Fruit fly (Drosophila melanogaster) whole organism, embryonic: ENCODE results near the gene Trf5.
A peak's percentile ranks its signal among the peaks of the same experiment; 100 is the strongest.

Experiments used
- CG1024 ChIP-seq: fragments of 200-800 bp; sonication (Bioruptor generic); IDR thresholded peaks from 2 replicates; pipeline ENCODE4 v1.3.6; 2022; ENCODE audit warnings: missing biosample characterization, missing genetic modification characterization
- CG10543 ChIP-seq: fragments of 200-800 bp; sonication (Bioruptor generic); optimal IDR thresholded peaks from 3 replicates; lab custom pipeline; 2017; ENCODE audit warnings: missing biosample characterization, mild to moderate bottlenecking, missing genetic modification characterization, moderate library complexity
- CG10959 ChIP-seq: fragments of 200-800 bp; sonication (Bioruptor generic); IDR thresholded peaks from 2 replicates; pipeline ENCODE4 v1.3.6; 2022; ENCODE audit warnings: missing biosample characterization, missing genetic modification characterization
- CG11456 ChIP-seq: fragments of 200-800 bp; sonication (Bioruptor generic); IDR thresholded peaks from 3 replicates; pipeline ENCODE4 v1.3.6; 2022; ENCODE audit warnings: missing biosample characterization, missing genetic modification characterization
- CG11560 ChIP-seq: fragments of 200-800 bp; sonication (Bioruptor generic); IDR thresholded peaks from 3 replicates; pipeline ENCODE4 v1.3.6; 2022; ENCODE audit warnings: missing biosample characterization, missing genetic modification characterization
- CG11695 ChIP-seq: fragments of 200-800 bp; sonication (Bioruptor generic); IDR thresholded peaks from 3 replicates; pipeline ENCODE4 v1.3.6; 2022; ENCODE audit warnings: missing biosample characterization, missing genetic modification characterization
- CG13123 ChIP-seq: fragments of 200-800 bp; sonication (Bioruptor generic); optimal IDR thresholded peaks from 2 replicates; lab custom pipeline; 2016; ENCODE audit warnings: missing biosample characterization, missing genetic modification characterization
- CG1529 ChIP-seq: fragments of 200-800 bp; sonication (Bioruptor generic); optimal IDR thresholded peaks from 3 replicates; lab custom pipeline; 2018; ENCODE audit warnings: missing biosample characterization, missing genetic modification characterization
- CG15601 ChIP-seq: fragments of 200-800 bp; sonication (Bioruptor generic); optimal IDR thresholded peaks from 3 replicates; lab custom pipeline; 2019; ENCODE audit warnings: missing biosample characterization, mild to moderate bottlenecking, missing genetic modification characterization, moderate library complexity
- CG17359 ChIP-seq: fragments of 200-800 bp; sonication (Bioruptor generic); optimal IDR thresholded peaks from 3 replicates; lab custom pipeline; 2018; ENCODE audit warnings: missing biosample characterization, mild to moderate bottlenecking, missing genetic modification characterization, moderate library complexity
- CG17385 ChIP-seq: fragments of 200-800 bp; sonication (Bioruptor generic); optimal IDR thresholded peaks from 3 replicates; lab custom pipeline; 2018; ENCODE audit warnings: missing biosample characterization, mild to moderate bottlenecking, missing genetic modification characterization
- CG17829 ChIP-seq: fragments of 200-800 bp; optimal IDR thresholded peaks from 2 replicates; lab custom pipeline; 2019; ENCODE audit warnings: missing biosample characterization, mild to moderate bottlenecking, missing genetic modification characterization, moderate library complexity
- CG18476 ChIP-seq: fragments of 200-800 bp; sonication (Bioruptor generic); optimal IDR thresholded peaks from 2 replicates; lab custom pipeline; 2016; ENCODE audit warnings: missing biosample characterization, mild to moderate bottlenecking, missing genetic modification characterization
- CG2116 ChIP-seq: fragments of 200-800 bp; sonication (Bioruptor generic); optimal IDR thresholded peaks from 3 replicates; lab custom pipeline; 2018; ENCODE audit warnings: missing biosample characterization, mild to moderate bottlenecking, missing genetic modification characterization
- CG31388 ChIP-seq: fragments of 200-800 bp; sonication (Bioruptor generic); optimal IDR thresholded peaks from 2 replicates; lab custom pipeline; 2016; ENCODE audit warnings: missing biosample characterization, missing genetic modification characterization
- CG32772 ChIP-seq: fragments of 200-800 bp; sonication (Bioruptor generic); IDR thresholded peaks from 2 replicates; pipeline ENCODE4 v1.3.6; 2022; ENCODE audit warnings: missing biosample characterization, missing genetic modification characterization
- CG4854 ChIP-seq: fragments of 200-800 bp; sonication (Bioruptor generic); optimal IDR thresholded peaks from 2 replicates; lab custom pipeline; 2016; ENCODE audit warnings: missing biosample characterization, missing genetic modification characterization, inconsistent platforms
- CG5180 ChIP-seq: fragments of 200-800 bp; sonication (Bioruptor generic); optimal IDR thresholded peaks from 3 replicates; lab custom pipeline; 2017; ENCODE audit warnings: missing biosample characterization, missing genetic modification characterization, mild to moderate bottlenecking, moderate library complexity, missing genetic modification reagents
- CG5245 ChIP-seq: fragments of 200-800 bp; sonication (Bioruptor generic); optimal IDR thresholded peaks from 3 replicates; lab custom pipeline; 2016; ENCODE audit warnings: missing biosample characterization, missing genetic modification characterization
- CG6254 ChIP-seq: fragments of 200-800 bp; sonication (Bioruptor generic); optimal IDR thresholded peaks from 3 replicates; lab custom pipeline; 2017; ENCODE audit warnings: mild to moderate bottlenecking, missing biosample characterization, missing genetic modification reagents, missing genetic modification characterization
- CG6765 ChIP-seq: fragments of 200-800 bp; sonication (Bioruptor generic); optimal IDR thresholded peaks from 3 replicates; lab custom pipeline; 2017; ENCODE audit warnings: missing biosample characterization, mild to moderate bottlenecking, missing genetic modification characterization
- CG7963 ChIP-seq: fragments of 200-800 bp; sonication (Bioruptor generic); IDR thresholded peaks from 3 replicates; pipeline ENCODE4 v1.3.6; 2022; ENCODE audit warnings: missing biosample characterization, missing genetic modification characterization; ENCODE audit not compliant: partially characterized antibody
- CG8290 ChIP-seq, 3 experiments: fragments of 200-800 bp; sonication (Bioruptor generic); optimal IDR thresholded peaks; 2 replicates each; lab custom pipeline; 2016 to 2019; ENCODE audit warnings: missing biosample characterization in 3 of 3, missing genetic modification characterization in 3 of 3, mild to moderate bottlenecking in 2 of 3, moderate library complexity in 1 of 3
- CrebB ChIP-seq: fragments of 200-800 bp; sonication (Bioruptor generic); optimal IDR thresholded peaks from 3 replicates; lab custom pipeline; 2018; ENCODE audit warnings: missing biosample characterization, mild to moderate bottlenecking, missing genetic modification characterization
- HLH3B ChIP-seq: fragments of 200-800 bp; sonication (Bioruptor generic); IDR thresholded peaks from 2 replicates; pipeline ENCODE4 v1.3.6; 2022; ENCODE audit warnings: missing biosample characterization, missing genetic modification characterization
- Hr78 ChIP-seq, 2 experiments: fragments of 200-800 bp in 1 of 2; fragments of >200 bp in 1 of 2; sonication (Bioruptor generic) in 1 of 2; optimal IDR thresholded peaks; 2 replicates each; lab custom pipeline; 2017 to 2019; ENCODE audit warnings: missing biosample characterization in 2 of 2, missing genetic modification characterization in 2 of 2, mild to moderate bottlenecking in 1 of 2, moderate library complexity in 1 of 2
- Lhr ChIP-seq: fragments of 200-800 bp; sonication (Bioruptor generic); optimal IDR thresholded peaks from 3 replicates; lab custom pipeline; 2017; ENCODE audit warnings: mild to moderate bottlenecking, missing biosample characterization, missing genetic modification reagents, missing genetic modification characterization
- Oli ChIP-seq: fragments of 200-800 bp; sonication (Bioruptor generic); optimal IDR thresholded peaks from 2 replicates; lab custom pipeline; 2018; ENCODE audit warnings: missing biosample characterization, mild to moderate bottlenecking, missing genetic modification characterization, moderate library complexity
- Rfx ChIP-seq: fragments of 200-800 bp; sonication (Bioruptor generic); IDR thresholded peaks from 2 replicates; pipeline ENCODE4 v1.3.6; 2022; ENCODE audit warnings: missing biosample characterization, missing genetic modification characterization
- Sry-β ChIP-seq: fragments of 200-800 bp; sonication (Bioruptor generic); optimal IDR thresholded peaks from 2 replicates; lab custom pipeline; 2018; ENCODE audit warnings: missing biosample characterization, mild to moderate bottlenecking, missing genetic modification characterization, moderate library complexity
- Stat92E ChIP-seq, 3 experiments: fragments of >200 bp in 2 of 3; fragments of 200-800 bp in 1 of 3; sonication (Bioruptor generic) in 1 of 3; optimal IDR thresholded peaks; 2 replicates each; lab custom pipeline; 2017 to 2019; ENCODE audit warnings: missing biosample characterization in 3 of 3, missing genetic modification characterization in 3 of 3, mild to moderate bottlenecking in 1 of 3, moderate library complexity in 1 of 3
- Trl ChIP-seq, 3 experiments: fragments of >200 bp in 2 of 3; fragments of 200-800 bp in 1 of 3; sonication (Bioruptor generic) in 1 of 3; optimal IDR thresholded peaks; 2 replicates in 1 of 3; 3 replicates in 2 of 3; lab custom pipeline; 2016 to 2017; ENCODE audit warnings: missing biosample characterization in 1 of 3, missing genetic modification characterization in 1 of 3
- az2 ChIP-seq: fragments of 200-800 bp; sonication (Bioruptor generic); optimal IDR thresholded peaks from 3 replicates; lab custom pipeline; 2016; ENCODE audit warnings: missing biosample characterization, missing genetic modification characterization
- gfzf ChIP-seq: fragments of 200-800 bp; sonication (Bioruptor generic); optimal IDR thresholded peaks from 2 replicates; lab custom pipeline; 2016; ENCODE audit warnings: missing biosample characterization, mild to moderate bottlenecking, missing genetic modification characterization, moderate library complexity
- grn ChIP-seq: fragments of 200-800 bp; sonication (Bioruptor generic); optimal IDR thresholded peaks from 3 replicates; lab custom pipeline; 2017; ENCODE audit warnings: missing biosample characterization, missing genetic modification characterization
- gt ChIP-seq: fragments of 200-800 bp; sonication (Bioruptor generic); IDR thresholded peaks from 2 replicates; pipeline ENCODE4 v1.3.6; 2022; ENCODE audit warnings: missing biosample characterization, missing genetic modification characterization
- hbn ChIP-seq: fragments of 200-800 bp; sonication (Bioruptor generic); IDR thresholded peaks from 2 replicates; pipeline ENCODE4 v1.3.6; 2022; ENCODE audit warnings: missing biosample characterization, missing genetic modification characterization; ENCODE audit not compliant: partially characterized antibody
- maf-S ChIP-seq: fragments of 200-800 bp; sonication (Bioruptor generic); optimal IDR thresholded peaks from 2 replicates; lab custom pipeline; 2016; ENCODE audit warnings: missing biosample characterization, missing genetic modification characterization
- oc ChIP-seq: fragments of 200-800 bp; sonication (Bioruptor generic); optimal IDR thresholded peaks from 2 replicates; lab custom pipeline; 2018; ENCODE audit warnings: missing biosample characterization, mild to moderate bottlenecking, missing genetic modification characterization, moderate library complexity
- otp ChIP-seq: fragments of 200-800 bp; sonication (Bioruptor generic); IDR thresholded peaks from 3 replicates; pipeline ENCODE4, ENCODE4 v1.3.6; 2022; ENCODE audit warnings: missing biosample characterization, missing genetic modification characterization
- pb ChIP-seq: fragments of 200-800 bp; sonication (Bioruptor generic); optimal IDR thresholded peaks from 3 replicates; lab custom pipeline; 2016; ENCODE audit warnings: missing biosample characterization, missing genetic modification characterization
- ro ChIP-seq: fragments of 200-800 bp; sonication (Bioruptor generic); IDR thresholded peaks from 2 replicates; pipeline ENCODE4 v1.3.6; 2022; ENCODE audit warnings: missing biosample characterization, missing genetic modification characterization
- row ChIP-seq: fragments of 200-800 bp; sonication (Bioruptor generic); IDR thresholded peaks from 3 replicates; pipeline ENCODE4 v1.3.6; 2022; ENCODE audit warnings: missing biosample characterization, missing genetic modification characterization
- sens ChIP-seq: fragments of 200-800 bp; sonication (Bioruptor generic); peaks from one replicate; lab custom pipeline; 2016; ENCODE audit warnings: missing biosample characterization, missing genetic modification characterization
- sima ChIP-seq: fragments of 200-800 bp; sonication (Bioruptor generic); optimal IDR thresholded peaks from 2 replicates; lab custom pipeline; 2016; ENCODE audit warnings: missing biosample characterization, missing genetic modification characterization
- wor ChIP-seq: fragments of 200-800 bp; sonication (Bioruptor generic); IDR thresholded peaks from 2 replicates; pipeline ENCODE4 v1.3.6; 2022; ENCODE audit warnings: missing biosample characterization, missing genetic modification characterization
- zen2 ChIP-seq: fragments of 200-800 bp; sonication (Bioruptor generic); IDR thresholded peaks from 3 replicates; pipeline ENCODE4 v1.3.6; 2022; ENCODE audit warnings: missing biosample characterization, missing genetic modification characterization; ENCODE audit not compliant: partially characterized antibody
- zfh2 ChIP-seq: fragments of 200-800 bp; sonication (Bioruptor generic); optimal IDR thresholded peaks from 2 replicates; lab custom pipeline; 2016; ENCODE audit warnings: missing biosample characterization, missing genetic modification characterization

Gene Trf5

DNA sequence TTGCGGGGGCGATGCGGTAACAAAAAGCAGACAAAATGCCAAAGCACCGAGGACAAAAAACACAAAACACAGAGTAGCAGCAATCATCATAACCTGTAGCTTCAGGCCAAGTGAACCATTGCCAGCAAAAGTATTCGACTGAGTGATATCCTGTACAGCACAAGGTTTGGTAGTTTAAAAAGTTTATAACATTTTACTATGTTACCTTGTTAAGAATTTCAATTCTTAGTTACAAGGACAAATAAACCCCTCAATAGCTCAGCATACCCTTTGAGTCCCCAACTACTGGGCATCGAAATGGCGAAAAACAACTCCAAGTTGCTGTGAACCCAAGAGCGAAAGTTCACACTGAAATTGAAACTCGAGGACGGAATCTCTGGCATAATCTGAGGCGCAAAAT, 26.9 kb upstream of the Trf5 start (continued):
- no peak for TF ChIP-seq maf-S
- TF ChIP-seq CG1024 (GFP tag; lab: Robert Waterston, UW), result no peak
- no peak for TF ChIP-seq CG5180 (GFP tag; lab: Kevin White, UChicago)
- no peak for TF ChIP-seq CG13123
- TF ChIP-seq CG17385, result no peak
- no peak for TF ChIP-seq Trl (optimal IDR thresholded peaks at IDR 0.05; lab: Kevin White, UChicago)
- no peak for TF ChIP-seq Trl (GFP tag; optimal IDR thresholded peaks at IDR 0.05; lab: Kevin White, UChicago)
- no peak for TF ChIP-seq CG8290 (GFP tag; optimal IDR thresholded peaks at IDR 0.05; lab: Kevin White, UChicago)
- TF ChIP-seq CG8290 (tag; optimal IDR thresholded peaks at IDR 0.05; lab: Kevin White, UChicago), result peak in 1 of 2 experiments; percentile 63
- 0 out of 3 replicates have a peak, but pooled peaks have one; percentile 8 for TF ChIP-seq CG11695 (GFP tag; lab: Robert Waterston, UW)
- 0 out of 3 replicates have a peak, but pooled peaks have one; percentile 28 for TF ChIP-seq CG11560 (tag; lab: Robert Waterston, UW)
- no peak for TF ChIP-seq Hr78 (GFP tag; optimal IDR thresholded peaks at IDR 0.05; lab: Kevin White, UChicago)
- TF ChIP-seq CG17829, result no peak
- no peak for TF ChIP-seq gt (GFP tag; lab: Robert Waterston, UW)
- TF ChIP-seq hbn (GFP tag; lab: Robert Waterston, UW), result no peak
- TF ChIP-seq CG32772 (GFP tag; lab: Robert Waterston, UW), result no peak
- TF ChIP-seq CG18476 (GFP tag; lab: Kevin White, UChicago), result no peak
- no peak for TF ChIP-seq CG2116 (GFP tag; lab: Kevin White, UChicago)
- TF ChIP-seq CG31388 (GFP tag; lab: Kevin White, UChicago), result no peak
- no peak for TF ChIP-seq CrebB (tag; lab: Kevin White, UChicago)
- no peak for TF ChIP-seq CG6254 (GFP tag; lab: Kevin White, UChicago)
- no peak for TF ChIP-seq gfzf (GFP tag; lab: Kevin White, UChicago)
- no peak for TF ChIP-seq Stat92E (GFP tag; optimal IDR thresholded peaks at IDR 0.05; lab: Kevin White, UChicago)
- no peak for TF ChIP-seq CG1529 (GFP tag; lab: Kevin White, UChicago)
- no peak for TF ChIP-seq CG4854
- no peak for TF ChIP-seq pb
- TF ChIP-seq ro (GFP tag; lab: Robert Waterston, UW), result no peak
- no peak for TF ChIP-seq wor (GFP tag; lab: Robert Waterston, UW)
- no peak for TF ChIP-seq sens (GFP tag; lab: Kevin White, UChicago)
- TF ChIP-seq zen2, result no peak
- TF ChIP-seq Rfx (GFP tag; lab: Robert Waterston, UW), result peak; percentile 65
- TF ChIP-seq CG15601 (tag; lab: Kevin White, UChicago), result no peak
- no peak for TF ChIP-seq grn (GFP tag; lab: Kevin White, UChicago)
- TF ChIP-seq zfh2, result no peak
- TF ChIP-seq Lhr (GFP tag; lab: Kevin White, UChicago), result no peak
- no peak for TF ChIP-seq Sry-β (GFP tag; lab: Kevin White, UChicago)
- no peak for TF ChIP-seq CG7963
- no peak for TF ChIP-seq az2
- TF ChIP-seq Oli, result no peak
- TF ChIP-seq CG10543 (GFP tag; lab: Kevin White, UChicago), result no peak
- TF ChIP-seq CG5245, result no peak
- no peak for TF ChIP-seq oc (tag; lab: Kevin White, UChicago)
- no peak for TF ChIP-seq CG10959 (GFP tag; lab: Robert Waterston, UW)
- peak; percentile 30 for TF ChIP-seq CG17359
- TF ChIP-seq otp (GFP tag; lab: Robert Waterston, UW), result no peak
- no peak for TF ChIP-seq HLH3B
- TF ChIP-seq row, result peak; percentile 66
- TF ChIP-seq sima (GFP tag; lab: Kevin White, UChicago), result no peak
- TF ChIP-seq CG6765, result no peak
- 0 out of 3 replicates have a peak, but pooled peaks have one; percentile 42 for TF ChIP-seq CG11456
